Worm (Caenorhabditis elegans): ENCODE data around the gene mdt-27.

- TF ChIP-seq egl-27 (tag; optimal IDR thresholded peaks at IDR 0.05) (no peak), unc-62 (GFP tag; optimal IDR thresholded peaks at IDR 0.05) (no peak), aha-1 (tag; optimal IDR thresholded peaks at IDR 0.05) (no peak), aly-2 (tag; optimal IDR thresholded peaks at IDR 0.05) (no peak), nhr-47 (tag; optimal IDR thresholded peaks at IDR 0.05) (no peak), pag-3 (tag; optimal IDR thresholded peaks at IDR 0.05; ENCODE audit: borderline replicate concordance, insufficient read depth) (no peak)
Measured at ce11 chrV:9249206-9249605, 35.8 kb upstream of the mdt-27 start, which contains the start of gene str-94.
